Worm (Caenorhabditis elegans) whole organism, young adult: ENCODE results near the gene rab-19.

ENCODE experiments used
- C17E4.6 ChIP-seq: fragments of 200-800 bp; sonication (Bioruptor generic); IDR thresholded peaks from 2 replicates; pipeline ENCODE4 v1.3.6; 2022; ENCODE audit warnings: missing genetic modification reagents, missing genetic modification characterization, missing compliant biosample characterization
- D2030.7 ChIP-seq: fragments of 200-800 bp; sonication (Bioruptor generic); IDR thresholded peaks from 2 replicates; pipeline ENCODE4 v1.3.6; 2022; ENCODE audit warnings: missing genetic modification reagents, missing genetic modification characterization, missing compliant biosample characterization
- F10E7.11 ChIP-seq: sonication (generic microtip); optimal IDR thresholded peaks from 2 replicates; lab custom pipeline; 2017; ENCODE audit warnings: mild to moderate bottlenecking, missing genetic modification characterization, moderate library complexity, missing compliant biosample characterization
- F22D6.2 ChIP-seq: sonication (generic microtip); optimal IDR thresholded peaks from 2 replicates; lab custom pipeline; 2016; ENCODE audit warnings: mild to moderate bottlenecking, missing genetic modification characterization, missing compliant biosample characterization
- F23B12.7 ChIP-seq: sonication (generic microtip); optimal IDR thresholded peaks from 2 replicates; lab custom pipeline; 2017; ENCODE audit warnings: missing genetic modification characterization, mild to moderate bottlenecking, missing compliant biosample characterization, antibody characterized with exemption, moderate library complexity; ENCODE audit not compliant: insufficient read depth
- F37B4.10 ChIP-seq: fragments of 200-800 bp; sonication (Bioruptor generic); IDR thresholded peaks from 2 replicates; pipeline ENCODE4 v1.3.6; 2022; ENCODE audit warnings: missing genetic modification characterization, missing compliant biosample characterization
- F39B2.1 ChIP-seq: fragments of 200-800 bp; sonication (Bioruptor generic); IDR thresholded peaks from 2 replicates; pipeline ENCODE4 v1.3.6; 2022; ENCODE audit warnings: missing genetic modification reagents, missing genetic modification characterization, missing compliant biosample characterization
- F49E8.2 ChIP-seq: sonication (generic microtip); optimal IDR thresholded peaks from 3 replicates; lab custom pipeline; 2017; ENCODE audit warnings: missing genetic modification characterization, mild to moderate bottlenecking, missing compliant biosample characterization, antibody characterized with exemption, moderate library complexity; ENCODE audit not compliant: insufficient read depth
- F57A8.1 ChIP-seq: fragments of 200-800 bp; sonication (Bioruptor generic); optimal IDR thresholded peaks from 2 replicates; lab custom pipeline; 2018; ENCODE audit warnings: mild to moderate bottlenecking, missing genetic modification characterization, moderate library complexity, missing compliant biosample characterization
- F57C9.4 ChIP-seq: sonication (generic microtip); optimal IDR thresholded peaks from 2 replicates; lab custom pipeline; 2017; ENCODE audit warnings: mild to moderate bottlenecking, missing genetic modification characterization, missing compliant biosample characterization
- K11D2.4 ChIP-seq: fragments of 200-800 bp; sonication (Bioruptor generic); IDR thresholded peaks from 2 replicates; pipeline ENCODE4 v1.3.6; 2022; ENCODE audit warnings: missing genetic modification reagents, missing genetic modification characterization, missing compliant biosample characterization
- T26A5.8 ChIP-seq: sonication (generic microtip); optimal IDR thresholded peaks from 2 replicates; lab custom pipeline; 2016; ENCODE audit warnings: missing genetic modification characterization, missing compliant biosample characterization
- Y79H2A.3 ChIP-seq: fragments of 200-800 bp; sonication (Bioruptor generic); conservative IDR thresholded peaks from 2 replicates; pipeline ENCODE4 v1.3.6; 2022; ENCODE audit warnings: missing genetic modification reagents, missing genetic modification characterization, missing compliant biosample characterization
- atf-7 ChIP-seq: sonication (generic microtip); optimal IDR thresholded peaks from 2 replicates; lab custom pipeline; 2017; ENCODE audit warnings: mild to moderate bottlenecking, missing genetic modification characterization, missing compliant biosample characterization
- athp-1 ChIP-seq: sonication (generic microtip); optimal IDR thresholded peaks from 2 replicates; lab custom pipeline; 2017; ENCODE audit warnings: mild to moderate bottlenecking, missing genetic modification characterization, missing compliant biosample characterization
- attf-6 ChIP-seq: fragments of 200-800 bp; sonication (Bioruptor generic); IDR thresholded peaks from 2 replicates; pipeline ENCODE4 v1.3.6; 2022; ENCODE audit warnings: missing genetic modification reagents, missing genetic modification characterization, missing compliant biosample characterization
- bed-1 ChIP-seq: fragments of 200-800 bp; sonication (Bioruptor generic); IDR thresholded peaks from 2 replicates; pipeline ENCODE4 v1.3.6; 2022; ENCODE audit warnings: missing genetic modification reagents, missing genetic modification characterization, missing compliant biosample characterization
- bed-2 ChIP-seq: fragments of 200-800 bp; sonication (Bioruptor generic); IDR thresholded peaks from 2 replicates; pipeline ENCODE4 v1.3.6; 2022; ENCODE audit warnings: missing genetic modification reagents, missing genetic modification characterization, missing compliant biosample characterization
- cebp-2 ChIP-seq: fragments of 200-800 bp; sonication (Bioruptor generic); IDR thresholded peaks from 2 replicates; pipeline ENCODE4 v1.3.6; 2022; ENCODE audit warnings: missing genetic modification characterization, missing compliant biosample characterization
- ceh-100 ChIP-seq: fragments of 200-800 bp; sonication (Bioruptor generic); IDR thresholded peaks from 2 replicates; pipeline ENCODE4 v1.3.6; 2022; ENCODE audit warnings: missing genetic modification reagents, missing genetic modification characterization, missing compliant biosample characterization
- ceh-58 ChIP-seq: fragments of 200-800 bp; sonication (Bioruptor generic); IDR thresholded peaks from 2 replicates; pipeline ENCODE4 v1.3.6; 2022; ENCODE audit warnings: missing genetic modification characterization, missing compliant biosample characterization
- chd-7 ChIP-seq: sonication (generic microtip); optimal IDR thresholded peaks from 2 replicates; lab custom pipeline; 2016; ENCODE audit warnings: mild to moderate bottlenecking, missing genetic modification characterization, moderate library complexity, missing compliant biosample characterization
- dpff-1 ChIP-seq: sonication (generic microtip); optimal IDR thresholded peaks from 2 replicates; lab custom pipeline; 2017; ENCODE audit warnings: mild to moderate bottlenecking, missing genetic modification characterization, missing compliant biosample characterization
- efl-1 ChIP-seq: fragments of 150-350 bp; optimal IDR thresholded peaks from 2 replicates; lab custom pipeline; 2014; ENCODE audit warnings: missing biosample characterization, missing genetic modification reagents, missing genetic modification characterization
- egl-18 ChIP-seq: fragments of 200-800 bp; sonication (Bioruptor generic); IDR thresholded peaks from 2 replicates; pipeline ENCODE4 v1.3.6; 2022; ENCODE audit warnings: missing genetic modification reagents, missing genetic modification characterization, missing compliant biosample characterization
- him-1 ChIP-seq: sonication (generic microtip); optimal IDR thresholded peaks from 2 replicates; lab custom pipeline; 2016; ENCODE audit warnings: missing genotype, missing genetic modification reagents, missing genetic modification characterization, missing compliant biosample characterization
- hrde-1 ChIP-seq: sonication (generic microtip); optimal IDR thresholded peaks from 2 replicates; lab custom pipeline; 2016; ENCODE audit warnings: missing genetic modification characterization, mild to moderate bottlenecking, missing compliant biosample characterization, moderate library complexity, missing genotype, missing genetic modification reagents, borderline replicate concordance
- hsf-1 ChIP-seq: fragments of 200-800 bp; sonication (Bioruptor generic); IDR thresholded peaks from 2 replicates; pipeline ENCODE4 v1.3.6; 2022; ENCODE audit warnings: missing genetic modification reagents, missing genetic modification characterization, missing compliant biosample characterization
- lin-54 ChIP-seq: fragments of 200-800 bp; sonication (Bioruptor generic); optimal IDR thresholded peaks from 2 replicates; lab custom pipeline; 2018; ENCODE audit warnings: mild to moderate bottlenecking, missing genetic modification characterization, missing compliant biosample characterization
- lsl-1 ChIP-seq: fragments of 200-800 bp; sonication (Bioruptor generic); optimal IDR thresholded peaks from 2 replicates; lab custom pipeline; 2018; ENCODE audit warnings: mild to moderate bottlenecking, missing genetic modification characterization, moderate library complexity, missing compliant biosample characterization
- madf-3 ChIP-seq: fragments of 200-800 bp; sonication (Bioruptor generic); IDR thresholded peaks from 2 replicates; pipeline ENCODE4 v1.3.6; 2022; ENCODE audit warnings: missing genetic modification reagents, missing genetic modification characterization, missing compliant biosample characterization
- madf-6 ChIP-seq: fragments of 200-800 bp; sonication (Bioruptor generic); IDR thresholded peaks from 2 replicates; pipeline ENCODE4 v1.3.6; 2022; ENCODE audit warnings: missing genetic modification reagents, missing genetic modification characterization, missing compliant biosample characterization
- mes-4 ChIP-seq: sonication (generic microtip); optimal IDR thresholded peaks from 2 replicates; lab custom pipeline; 2016; ENCODE audit warnings: missing genotype, missing genetic modification characterization, missing compliant biosample characterization
- nfyb-1 ChIP-seq: fragments of 200-800 bp; sonication (Bioruptor generic); IDR thresholded peaks from 2 replicates; pipeline ENCODE4 v1.3.6; 2022; ENCODE audit warnings: missing genetic modification reagents, missing genetic modification characterization, missing compliant biosample characterization
- nhr-120 ChIP-seq: fragments of 200-800 bp; sonication (Bioruptor generic); IDR thresholded peaks from 2 replicates; pipeline ENCODE4 v1.3.6; 2022; ENCODE audit warnings: missing genetic modification characterization, missing compliant biosample characterization
- pbrm-1 ChIP-seq: fragments of 200-800 bp; sonication (Bioruptor generic); IDR thresholded peaks from 2 replicates; pipeline ENCODE4 v1.3.6; 2022; ENCODE audit warnings: missing genetic modification reagents, missing genetic modification characterization, missing compliant biosample characterization
- rcor-1 ChIP-seq: fragments of 200-800 bp; sonication (Bioruptor generic); IDR thresholded peaks from 2 replicates; pipeline ENCODE4 v1.3.6; 2022; ENCODE audit warnings: missing genetic modification reagents, missing genetic modification characterization, missing compliant biosample characterization
- repo-1 ChIP-seq: sonication (generic microtip); optimal IDR thresholded peaks from 2 replicates; lab custom pipeline; 2017; ENCODE audit warnings: mild to moderate bottlenecking, missing genetic modification characterization, missing compliant biosample characterization
- sdz-38 ChIP-seq: sonication (generic microtip); optimal IDR thresholded peaks from 2 replicates; lab custom pipeline; 2016; ENCODE audit warnings: missing genotype, missing genetic modification characterization, missing compliant biosample characterization
- snpc-1.3 ChIP-seq: sonication (generic microtip); optimal IDR thresholded peaks from 2 replicates; lab custom pipeline; 2017; ENCODE audit warnings: missing genetic modification characterization, mild to moderate bottlenecking, missing compliant biosample characterization, antibody characterized with exemption, moderate library complexity, missing genotype, missing genetic modification reagents; ENCODE audit not compliant: insufficient read depth
- snpc-3.4 ChIP-seq: sonication (generic microtip); optimal IDR thresholded peaks from 2 replicates; lab custom pipeline; 2017; ENCODE audit warnings: missing genetic modification characterization, mild to moderate bottlenecking, missing compliant biosample characterization, antibody characterized with exemption, moderate library complexity, missing genotype, missing genetic modification reagents
- sptf-2 ChIP-seq: fragments of 200-800 bp; sonication (Bioruptor generic); optimal IDR thresholded peaks from 2 replicates; lab custom pipeline; 2018; ENCODE audit warnings: mild to moderate bottlenecking, missing genetic modification characterization, missing compliant biosample characterization
- tlf-1 ChIP-seq: fragments of 200-800 bp; sonication (Bioruptor generic); optimal IDR thresholded peaks from 2 replicates; lab custom pipeline; 2018; ENCODE audit warnings: mild to moderate bottlenecking, missing genetic modification characterization, missing compliant biosample characterization
- unc-130 ChIP-seq: sonication (generic microtip); optimal IDR thresholded peaks from 2 replicates; lab custom pipeline; 2016; ENCODE audit warnings: missing genetic modification reagents, missing genetic modification characterization, missing compliant biosample characterization
- unc-62 ChIP-seq: fragments of 150-350 bp; optimal IDR thresholded peaks from 2 replicates; lab custom pipeline; 2014; ENCODE audit warnings: missing biosample characterization, missing genetic modification reagents, missing genetic modification characterization
- xnd-1 ChIP-seq: sonication (generic microtip); optimal IDR thresholded peaks from 2 replicates; lab custom pipeline; 2016; ENCODE audit warnings: missing genotype, missing genetic modification reagents, missing genetic modification characterization, missing compliant biosample characterization
- ztf-25 ChIP-seq: fragments of 200-800 bp; sonication (Bioruptor generic); IDR thresholded peaks from 2 replicates; pipeline ENCODE4 v1.3.6; 2022; ENCODE audit warnings: missing genetic modification reagents, missing genetic modification characterization, missing compliant biosample characterization
- ztf-28 ChIP-seq: fragments of 200-800 bp; sonication (Bioruptor generic); IDR thresholded peaks from 2 replicates; pipeline ENCODE4 v1.3.6; 2022; ENCODE audit warnings: missing genetic modification reagents, missing genetic modification characterization, missing compliant biosample characterization
- ztf-6 ChIP-seq: fragments of 200-800 bp; sonication (Bioruptor generic); IDR thresholded peaks from 2 replicates; pipeline ENCODE4 v1.3.6; 2022; ENCODE audit warnings: missing genetic modification reagents, missing genetic modification characterization, missing compliant biosample characterization

Gene rab-19

ce11 chrIV:13398728-13399127 is 14.5 kb upstream of the rab-19 start, which contains the start of gene Y62E10A.13 (continued):
- TF ChIP-seq rcor-1 (0 out of 2 replicates have a peak, but pooled peaks have one; percentile 20), C17E4.6 (GFP tag; lab: Robert Waterston, UW) (no peak), unc-62 (no peak), ceh-100 (no peak), xnd-1 (tag; lab: Kevin White, UChicago) (no peak), F23B12.7 (tag; lab: Kevin White, UChicago) (no peak), tlf-1 (GFP tag; lab: Kevin White, UChicago) (peak; percentile 42), ztf-25 (GFP tag; lab: Robert Waterston, UW) (no peak), F22D6.2 (tag; lab: Kevin White, UChicago) (no peak), F39B2.1 (no peak), hsf-1 (peak; percentile 63; the same call in 1 of the 2 replicates), F57A8.1 (GFP tag; lab: Kevin White, UChicago) (no peak), lin-54 (GFP tag; lab: Kevin White, UChicago) (peak; percentile 25), egl-18 (no peak), mes-4 (tag; lab: Kevin White, UChicago) (no peak), nhr-120 (GFP tag; lab: Robert Waterston, UW) (no peak), ztf-6 (GFP tag; lab: Robert Waterston, UW) (no peak), chd-7 (tag; lab: Kevin White, UChicago) (peak; percentile 50), sptf-2 (no peak), efl-1 (GFP tag; lab: Kevin White, UChicago) (no peak), snpc-3.4 (tag; lab: Kevin White, UChicago) (peak; percentile 24), unc-130 (GFP tag; lab: Kevin White, UChicago) (peak; percentile 49), K11D2.4 (no peak), hrde-1 (peak; percentile 51), T26A5.8 (tag; lab: Kevin White, UChicago) (peak; percentile 67), nfyb-1 (GFP tag; lab: Robert Waterston, UW) (no peak), athp-1 (tag; lab: Kevin White, UChicago) (no peak), repo-1 (tag; lab: Kevin White, UChicago) (peak; percentile 4), attf-6 (peak; percentile 41; the same call in 1 of the 2 replicates), him-1 (tag; lab: Kevin White, UChicago) (no peak), lsl-1 (peak; percentile 28), atf-7 (tag; lab: Kevin White, UChicago) (peak; percentile 22), F57C9.4 (tag; lab: Kevin White, UChicago) (no peak), dpff-1 (tag; lab: Kevin White, UChicago) (peak; percentile 25), bed-2 (GFP tag; lab: Robert Waterston, UW) (no peak), pbrm-1 (GFP tag; lab: Robert Waterston, UW) (no peak), sdz-38 (no peak), madf-6 (GFP tag; lab: Robert Waterston, UW) (peak; percentile 64), madf-3 (GFP tag; lab: Robert Waterston, UW) (0 out of 2 replicates have a peak, but pooled peaks have one; percentile 7), cebp-2 (GFP tag; lab: Robert Waterston, UW) (peak; percentile 84; the same call in 1 of the 2 replicates), bed-1 (GFP tag; lab: Robert Waterston, UW) (0 out of 2 replicates have a peak, but pooled peaks have one; percentile 34), snpc-1.3 (tag; lab: Kevin White, UChicago) (peak; percentile 42), D2030.7 (GFP tag; lab: Robert Waterston, UW) (no peak), ceh-58 (GFP tag; lab: Robert Waterston, UW) (no peak), F37B4.10 (GFP tag; lab: Robert Waterston, UW) (no peak), Y79H2A.3 (GFP tag; lab: Robert Waterston, UW) (no peak), F10E7.11 (peak; percentile 53), ztf-28 (GFP tag; lab: Robert Waterston, UW) (no peak), F49E8.2 (tag; lab: Kevin White, UChicago) (peak; percentile 46)
